Fruit fly (Drosophila melanogaster): ENCODE data around the gene CG6834.

Gene CG6834

dm6 chr3R:11661187-11661586, 26.7 kb downstream of the CG6834 start:
- TF ChIP-seq CG32264 (GFP tag; optimal IDR thresholded peaks at IDR 0.05) (no peak), psq (GFP tag; optimal IDR thresholded peaks at IDR 0.05) (no peak), Hnf4 (GFP tag; optimal IDR thresholded peaks at IDR 0.05) (no peak), sage (GFP tag; optimal IDR thresholded peaks at IDR 0.05) (no peak), dsf (GFP tag; optimal IDR thresholded peaks at IDR 0.05; ENCODE audit: borderline replicate concordance) (no peak), N (GFP tag; optimal IDR thresholded peaks at IDR 0.05) (no peak), Hr78 (GFP tag; optimal IDR thresholded peaks at IDR 0.05) (no peak), Dfd (GFP tag; optimal IDR thresholded peaks at IDR 0.05) (no peak), dl (GFP tag; optimal IDR thresholded peaks at IDR 0.05; ENCODE audit: insufficient read depth in 1 of 2, partially characterized antibody in 2 of 2) (no peak), Dif (GFP tag; optimal IDR thresholded peaks at IDR 0.05; ENCODE audit: partially characterized antibody) (no peak), Hr83 (GFP tag; optimal IDR thresholded peaks at IDR 0.05; ENCODE audit: poor library complexity, severe bottlenecking) (no peak), foxo (GFP tag; optimal IDR thresholded peaks at IDR 0.05) (no peak), lola (GFP tag; optimal IDR thresholded peaks at IDR 0.05) (no peak), br (GFP tag; optimal IDR thresholded peaks at IDR 0.05) (no peak), Vsx2 (GFP tag; optimal IDR thresholded peaks at IDR 0.05; ENCODE audit: partially characterized antibody) (no peak), jim (GFP tag; optimal IDR thresholded peaks at IDR 0.05) (no peak), Sp1 (GFP tag; optimal IDR thresholded peaks at IDR 0.05) (no peak), sv (GFP tag; optimal IDR thresholded peaks at IDR 0.05) (no peak), fru (GFP tag; optimal IDR thresholded peaks at IDR 0.05) (no peak)

dm6 chr3R:11657786-11658193, 30.1 kb downstream of the CG6834 start:
- no peak for TF ChIP-seq Dif (GFP tag; optimal IDR thresholded peaks at IDR 0.05; ENCODE audit: partially characterized antibody)
- TF ChIP-seq rgr (GFP tag; optimal IDR thresholded peaks at IDR 0.05) = peak; percentile 88
- no peak for TF ChIP-seq CrebA (GFP tag; optimal IDR thresholded peaks at IDR 0.05; ENCODE audit: borderline replicate concordance)
- TF ChIP-seq CG32264 (GFP tag; optimal IDR thresholded peaks at IDR 0.05) = peak; percentile 70
- peak; percentile 91 for TF ChIP-seq h (GFP tag; optimal IDR thresholded peaks at IDR 0.05)
- peak; percentile 92 for TF ChIP-seq fru (GFP tag; optimal IDR thresholded peaks at IDR 0.05)
- no peak for TF ChIP-seq dsf (GFP tag; optimal IDR thresholded peaks at IDR 0.05; ENCODE audit: borderline replicate concordance)
- no peak for TF ChIP-seq pan (optimal IDR thresholded peaks at IDR 0.05)
- no peak for TF ChIP-seq Abd-B (GFP tag; optimal IDR thresholded peaks at IDR 0.05)
- no peak for TF ChIP-seq Mio (GFP tag; optimal IDR thresholded peaks at IDR 0.05)
- peak; percentile 80 for TF ChIP-seq psq (GFP tag; optimal IDR thresholded peaks at IDR 0.05)
- TF ChIP-seq HLH106 (tag; optimal IDR thresholded peaks at IDR 0.05) = peak; percentile 83
- TF ChIP-seq sage (GFP tag; optimal IDR thresholded peaks at IDR 0.05) = peak; percentile 78
- TF ChIP-seq Dfd (GFP tag; optimal IDR thresholded peaks at IDR 0.05) = no peak
- TF ChIP-seq dmrt93B (GFP tag; optimal IDR thresholded peaks at IDR 0.05) = peak; percentile 47
- TF ChIP-seq N (GFP tag; optimal IDR thresholded peaks at IDR 0.05) = no peak
- TF ChIP-seq Hnf4 (GFP tag; optimal IDR thresholded peaks at IDR 0.05) = peak; percentile 92
- peak; percentile 93 for TF ChIP-seq woc (GFP tag; optimal IDR thresholded peaks at IDR 0.05)
- TF ChIP-seq GATAd (GFP tag; optimal IDR thresholded peaks at IDR 0.05) = no peak
- peak; percentile 92 for TF ChIP-seq ey (GFP tag; optimal IDR thresholded peaks at IDR 0.05)
- TF ChIP-seq sv (GFP tag; optimal IDR thresholded peaks at IDR 0.05) = no peak
- TF ChIP-seq tai (GFP tag; optimal IDR thresholded peaks at IDR 0.05) = peak; percentile 72
- no peak for TF ChIP-seq lola (GFP tag; optimal IDR thresholded peaks at IDR 0.05)
- TF ChIP-seq brk (GFP tag; optimal IDR thresholded peaks at IDR 0.05) = peak; percentile 82
- peak; percentile 19 for TF ChIP-seq Hr83 (GFP tag; optimal IDR thresholded peaks at IDR 0.05; ENCODE audit: poor library complexity, severe bottlenecking)
- no peak for TF ChIP-seq Vsx2 (GFP tag; optimal IDR thresholded peaks at IDR 0.05; ENCODE audit: partially characterized antibody)
- TF ChIP-seq Hr78 (GFP tag; optimal IDR thresholded peaks at IDR 0.05) = no peak
- TF ChIP-seq Rel (GFP tag; optimal IDR thresholded peaks at IDR 0.05) = peak; percentile 79
- peak; percentile 69 for TF ChIP-seq Rel (tag; optimal IDR thresholded peaks at IDR 0.05)
- TF ChIP-seq Myc (optimal IDR thresholded peaks at IDR 0.05) = no peak
- TF ChIP-seq dl (GFP tag; optimal IDR thresholded peaks at IDR 0.05; ENCODE audit: insufficient read depth in 1 of 2, partially characterized antibody in 2 of 2) = no peak
- TF ChIP-seq OdsH (GFP tag; optimal IDR thresholded peaks at IDR 0.05) = peak; percentile 87
- peak; percentile 70 for TF ChIP-seq Jra (GFP tag; optimal IDR thresholded peaks at IDR 0.05)
- peak; percentile 90 for TF ChIP-seq br (GFP tag; optimal IDR thresholded peaks at IDR 0.05)
- peak; percentile 84 for TF ChIP-seq Sp1 (GFP tag; optimal IDR thresholded peaks at IDR 0.05)
- no peak for TF ChIP-seq usp (GFP tag; optimal IDR thresholded peaks at IDR 0.05)
- TF ChIP-seq CG9705 (GFP tag; optimal IDR thresholded peaks at IDR 0.05) = peak; percentile 56
- no peak for TF ChIP-seq jim (GFP tag; optimal IDR thresholded peaks at IDR 0.05)
- peak; percentile 42 to 90 for TF ChIP-seq foxo (GFP tag; optimal IDR thresholded peaks at IDR 0.05)
